Worm (Caenorhabditis elegans): ENCODE measurements around the gene syx-5.

DNA sequence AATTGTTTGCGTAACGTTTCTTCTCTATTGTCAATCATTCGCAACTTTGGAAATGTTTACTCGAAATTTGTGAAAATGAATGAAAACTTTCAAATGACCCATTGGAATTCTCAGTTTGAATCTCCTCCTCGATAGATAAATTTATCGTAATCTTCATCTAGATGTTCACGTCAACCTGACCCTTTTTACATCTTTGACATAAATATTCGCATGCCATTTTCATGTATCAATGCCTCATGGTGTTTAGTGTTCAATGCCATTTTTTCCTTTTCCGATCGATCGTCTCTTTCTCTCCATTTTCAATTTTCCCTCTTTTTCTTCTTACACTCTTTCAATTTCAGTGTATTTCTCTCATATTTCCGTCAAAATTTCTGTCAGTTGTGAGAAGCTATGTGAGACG lies 14.6 kb downstream of the syx-5 start:
- TF ChIP-seq ceh-82 (tag; optimal IDR thresholded peaks at IDR 0.05) (no peak), snpc-4 (tag; optimal IDR thresholded peaks at IDR 0.05) (no peak), nhr-11 (tag; optimal IDR thresholded peaks at IDR 0.05) (no peak), ceh-9 (tag; optimal IDR thresholded peaks at IDR 0.05) (no peak), lin-39 (tag; optimal IDR thresholded peaks at IDR 0.05) (no peak), ceh-16 (tag; optimal IDR thresholded peaks at IDR 0.05) (no peak), pqm-1 (tag; optimal IDR thresholded peaks at IDR 0.05) (no peak), ama-1 (optimal IDR thresholded peaks at IDR 0.05) (no peak), nhr-43 (tag; optimal IDR thresholded peaks at IDR 0.05; ENCODE audit: poor library complexity, severe bottlenecking) (no peak), elt-2 (tag; optimal IDR thresholded peaks at IDR 0.05) (no peak)
